Worm (Caenorhabditis elegans): ENCODE measurements around the gene mdt-10.

The mdt-10 gene

DNA sequence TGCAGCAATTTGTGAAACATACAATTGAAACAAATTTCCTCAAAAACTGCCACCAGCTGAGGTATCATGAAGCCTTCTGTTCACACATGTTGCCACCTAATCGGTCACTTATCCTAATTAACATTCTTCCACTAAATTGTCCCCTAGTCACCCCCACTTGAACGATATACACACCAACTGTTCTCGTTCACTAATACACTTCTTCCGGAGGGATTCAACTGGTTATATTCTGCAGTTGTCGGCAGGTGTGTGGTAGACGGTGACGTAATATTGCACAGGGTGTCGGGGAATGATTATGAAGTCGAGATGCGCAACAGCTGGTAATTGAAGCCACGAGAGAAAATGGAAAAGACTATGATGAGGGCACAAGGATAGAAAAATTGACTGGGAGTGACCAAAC is 39.4 kb downstream of the mdt-10 start:
- peak; percentile 83 for TF ChIP-seq ets-7 (tag; optimal IDR thresholded peaks at IDR 0.05)
- no peak for TF ChIP-seq scrt-1 (GFP tag; IDR thresholded peaks at IDR 0.05)

DNA sequence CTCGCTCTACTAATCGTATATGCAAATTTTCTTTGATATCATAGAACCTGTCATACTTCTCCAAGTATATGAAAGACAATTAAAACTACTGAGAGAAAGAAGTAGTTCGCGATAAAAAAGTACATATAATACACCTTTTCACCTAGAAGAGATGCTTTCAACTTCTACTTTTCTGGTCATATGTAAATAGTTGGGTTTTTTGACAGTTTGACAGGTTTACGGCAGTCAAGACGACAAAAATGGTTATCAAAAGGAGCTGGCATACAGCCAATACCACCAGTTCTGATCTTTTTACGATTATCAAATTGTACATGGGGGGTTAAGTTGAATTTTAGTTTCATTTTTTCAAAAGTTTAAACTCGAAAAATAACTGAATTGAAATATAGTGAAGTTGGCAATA is 39.9 kb downstream of the mdt-10 start:
- no peak for TF ChIP-seq ceh-36 (tag; optimal IDR thresholded peaks at IDR 0.05)
- no peak for TF ChIP-seq ets-7 (tag; optimal IDR thresholded peaks at IDR 0.05)
- no peak for TF ChIP-seq flt-1 (GFP tag; IDR thresholded peaks at IDR 0.05)
- no peak for TF ChIP-seq aly-1 (tag; optimal IDR thresholded peaks at IDR 0.05)
- no peak for TF ChIP-seq tbx-11 (GFP tag; IDR thresholded peaks at IDR 0.05)
- TF ChIP-seq tra-4 (tag; optimal IDR thresholded peaks at IDR 0.05): no peak
- no peak for TF ChIP-seq B0310.2 (tag; optimal IDR thresholded peaks at IDR 0.05)
- no peak for TF ChIP-seq tbx-37 (GFP tag; conservative IDR thresholded peaks at IDR 0.05)
- TF ChIP-seq sea-1 (GFP tag; conservative IDR thresholded peaks at IDR 0.05): no peak
- no peak for TF ChIP-seq ama-1 (optimal IDR thresholded peaks at IDR 0.05)
- TF ChIP-seq hmbx-1 (tag; optimal IDR thresholded peaks at IDR 0.05): no peak
- TF ChIP-seq hmg-4 (GFP tag; optimal IDR thresholded peaks at IDR 0.05): no peak
- TF ChIP-seq hnd-1 (tag; optimal IDR thresholded peaks at IDR 0.05): no peak
- TF ChIP-seq pes-1 (GFP tag; IDR thresholded peaks at IDR 0.05): no peak
- no peak for TF ChIP-seq F13C5.2 (tag; optimal IDR thresholded peaks at IDR 0.05)
- TF ChIP-seq scrt-1 (GFP tag; IDR thresholded peaks at IDR 0.05): no peak
- TF ChIP-seq ceh-13 (GFP tag; optimal IDR thresholded peaks at IDR 0.05): no peak

DNA sequence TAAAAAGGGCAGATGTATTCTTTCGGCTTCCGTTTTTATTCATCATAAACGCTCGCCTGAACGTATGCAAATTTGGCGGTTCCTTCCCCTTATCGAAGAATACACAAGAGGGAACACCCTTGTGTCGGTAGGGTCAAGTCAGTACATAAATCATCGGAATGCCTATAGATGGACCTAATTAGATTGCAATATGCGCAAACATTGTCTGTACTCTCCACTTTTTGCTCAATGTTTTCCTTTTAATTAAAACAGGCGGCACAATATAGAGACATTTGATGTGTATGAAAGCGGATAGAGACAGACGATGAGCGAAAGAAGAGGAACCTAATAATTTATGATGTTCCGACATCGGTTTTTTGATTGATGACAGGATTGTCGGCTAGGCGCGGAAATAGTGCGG is 40.6 kb downstream of the mdt-10 start:
- no peak for TF ChIP-seq ets-7 (tag; optimal IDR thresholded peaks at IDR 0.05)
- no peak for TF ChIP-seq ama-1 (optimal IDR thresholded peaks at IDR 0.05)
- TF ChIP-seq hmg-4 (GFP tag; optimal IDR thresholded peaks at IDR 0.05): peak; percentile 52

DNA sequence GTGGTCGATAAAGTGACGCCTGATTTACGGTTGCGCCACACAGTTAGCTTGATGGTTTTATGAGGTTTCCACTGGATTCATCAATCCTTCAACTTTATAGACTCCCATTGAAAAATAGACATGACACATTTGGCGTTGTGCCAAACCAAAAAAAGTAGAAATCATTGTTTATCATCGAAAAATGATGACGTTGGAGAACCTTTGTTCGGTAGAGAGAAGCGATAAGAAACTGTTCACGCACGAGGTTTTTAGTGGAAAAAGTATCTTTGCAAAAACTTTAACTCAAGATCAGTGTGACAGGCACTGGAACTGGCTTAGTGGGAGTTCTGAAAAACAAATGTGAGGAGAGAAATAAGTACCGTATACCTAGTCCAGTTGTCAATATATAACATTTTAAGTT is 41.2 kb downstream of the mdt-10 start:
- TF ChIP-seq scrt-1 (GFP tag; IDR thresholded peaks at IDR 0.05) (no peak), ama-1 (optimal IDR thresholded peaks at IDR 0.05) (no peak), aly-1 (tag; optimal IDR thresholded peaks at IDR 0.05) (no peak), tbx-37 (GFP tag; conservative IDR thresholded peaks at IDR 0.05) (no peak), pes-1 (GFP tag; IDR thresholded peaks at IDR 0.05) (no peak), B0310.2 (tag; optimal IDR thresholded peaks at IDR 0.05) (no peak), ets-7 (tag; optimal IDR thresholded peaks at IDR 0.05) (no peak), hmbx-1 (tag; optimal IDR thresholded peaks at IDR 0.05) (no peak), ceh-36 (tag; optimal IDR thresholded peaks at IDR 0.05) (no peak), ceh-13 (GFP tag; optimal IDR thresholded peaks at IDR 0.05) (no peak), F13C5.2 (tag; optimal IDR thresholded peaks at IDR 0.05) (no peak), tra-4 (tag; optimal IDR thresholded peaks at IDR 0.05) (no peak), flt-1 (GFP tag; IDR thresholded peaks at IDR 0.05) (no peak), hmg-4 (GFP tag; optimal IDR thresholded peaks at IDR 0.05) (no peak)

DNA sequence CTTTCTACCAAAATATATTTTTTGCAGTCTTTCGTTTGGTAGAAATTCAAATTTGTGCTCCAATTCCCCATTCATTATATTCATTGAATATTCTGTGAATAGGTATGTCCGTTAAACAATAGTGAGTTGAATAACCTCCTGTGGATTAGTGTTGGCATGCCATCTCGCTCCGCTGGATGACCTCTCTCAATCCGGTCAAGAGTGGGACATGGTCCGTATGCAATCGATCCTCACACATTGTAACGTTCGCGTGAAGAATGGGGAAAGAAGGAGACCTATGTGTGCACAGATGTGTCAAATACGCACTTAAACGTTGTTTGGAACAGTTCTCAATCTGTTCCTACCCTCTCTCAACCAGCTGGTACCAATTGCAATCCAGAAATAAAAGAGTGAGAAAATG is 41.6 kb downstream of the mdt-10 start:
- TF ChIP-seq sea-1 (GFP tag; conservative IDR thresholded peaks at IDR 0.05) (0 out of 2 replicates have a peak, but pooled peaks have one; percentile 40), tbx-11 (GFP tag; IDR thresholded peaks at IDR 0.05) (no peak), hmg-4 (GFP tag; optimal IDR thresholded peaks at IDR 0.05) (peak; percentile 46)

DNA sequence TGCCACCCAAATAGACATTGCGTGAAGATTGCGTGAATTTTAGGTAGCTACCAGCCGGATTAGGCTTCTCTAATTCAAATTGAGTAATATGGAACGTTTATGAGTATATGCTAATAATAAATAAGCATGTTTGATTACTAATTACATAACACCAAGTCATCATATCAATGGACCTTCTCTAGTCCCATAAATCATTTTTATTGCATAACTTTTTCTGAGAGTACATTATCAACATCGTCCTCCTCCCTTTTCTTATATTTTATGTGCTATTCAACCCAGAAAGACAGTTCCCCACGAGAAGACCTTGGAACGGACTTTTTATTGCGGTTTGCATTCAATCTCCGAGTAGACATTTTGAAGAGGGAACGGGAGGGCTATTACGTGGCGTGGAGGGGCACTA is 42.5 kb downstream of the mdt-10 start:
- peak; percentile 46 for TF ChIP-seq B0310.2 (tag; optimal IDR thresholded peaks at IDR 0.05)
- no peak for TF ChIP-seq scrt-1 (GFP tag; IDR thresholded peaks at IDR 0.05)
- peak; percentile 29 for TF ChIP-seq hmg-4 (GFP tag; optimal IDR thresholded peaks at IDR 0.05)
- no peak for TF ChIP-seq F13C5.2 (tag; optimal IDR thresholded peaks at IDR 0.05)
- TF ChIP-seq hmbx-1 (tag; optimal IDR thresholded peaks at IDR 0.05): peak; percentile 3
- peak; percentile 34 for TF ChIP-seq ceh-36 (tag; optimal IDR thresholded peaks at IDR 0.05)

DNA sequence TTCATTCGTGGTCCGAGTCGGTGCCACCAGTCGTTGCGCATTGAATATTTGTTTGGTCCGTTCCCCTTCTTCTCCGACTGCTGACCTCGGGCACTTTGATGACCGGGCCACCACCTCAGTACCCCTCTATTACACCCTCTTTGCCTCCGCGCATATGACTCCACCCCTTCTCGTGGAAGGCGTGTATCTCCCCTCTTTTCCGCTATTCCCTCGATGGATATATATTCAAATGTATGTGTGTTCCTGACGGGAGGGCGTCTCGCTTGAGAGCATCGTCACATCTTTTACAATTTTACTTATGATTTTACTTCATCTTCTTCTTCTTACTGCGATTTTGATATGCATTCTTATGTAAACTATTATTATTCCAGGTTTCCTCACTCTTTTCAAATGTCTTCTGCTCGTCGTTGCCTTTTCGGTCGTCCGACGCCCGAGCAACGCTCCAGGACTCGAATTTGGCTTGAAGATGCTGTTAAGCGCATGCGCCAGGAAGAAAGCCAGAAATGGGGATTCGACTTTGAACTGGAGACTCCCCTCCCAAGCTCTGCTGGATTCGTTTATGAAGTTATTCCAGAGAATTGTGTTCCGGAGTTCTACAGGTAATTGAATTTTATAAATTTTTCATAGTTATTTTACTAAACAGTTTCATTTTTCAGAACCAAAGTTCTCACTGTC is 43.8 kb downstream of the mdt-10 start, which contains the start of gene cki-1:
Gene cki-1 (plus strand): TSS at position 372 of the 675 bp plus-strand sequence.
- TF ChIP-seq tra-4 (tag; optimal IDR thresholded peaks at IDR 0.05): no peak
- peak; percentile 72 for TF ChIP-seq hmg-4 (GFP tag; optimal IDR thresholded peaks at IDR 0.05)
- TF ChIP-seq ceh-36 (tag; optimal IDR thresholded peaks at IDR 0.05): peak; percentile 36
- TF ChIP-seq ceh-13 (GFP tag; optimal IDR thresholded peaks at IDR 0.05): no peak
- TF ChIP-seq flt-1 (GFP tag; IDR thresholded peaks at IDR 0.05): 0 out of 2 replicates have a peak, but pooled peaks have one; percentile 40
- no peak for TF ChIP-seq tbx-37 (GFP tag; conservative IDR thresholded peaks at IDR 0.05)
- peak; percentile 44 for TF ChIP-seq B0310.2 (tag; optimal IDR thresholded peaks at IDR 0.05)
- TF ChIP-seq ama-1 (optimal IDR thresholded peaks at IDR 0.05): no peak
- TF ChIP-seq F13C5.2 (tag; optimal IDR thresholded peaks at IDR 0.05): no peak
- TF ChIP-seq tbx-11 (GFP tag; IDR thresholded peaks at IDR 0.05): no peak
- TF ChIP-seq ets-7 (tag; optimal IDR thresholded peaks at IDR 0.05): no peak
- TF ChIP-seq hnd-1 (tag; optimal IDR thresholded peaks at IDR 0.05): no peak
- no peak for TF ChIP-seq hmbx-1 (tag; optimal IDR thresholded peaks at IDR 0.05)
- TF ChIP-seq scrt-1 (GFP tag; IDR thresholded peaks at IDR 0.05): 0 out of 2 replicates have a peak, but pooled peaks have one; percentile 43
- TF ChIP-seq sea-1 (GFP tag; conservative IDR thresholded peaks at IDR 0.05): 0 out of 2 replicates have a peak, but pooled peaks have one; percentile 49
- peak; percentile 50 for TF ChIP-seq pes-1 (GFP tag; IDR thresholded peaks at IDR 0.05)
- peak; percentile 81 for TF ChIP-seq aly-1 (tag; optimal IDR thresholded peaks at IDR 0.05)

DNA sequence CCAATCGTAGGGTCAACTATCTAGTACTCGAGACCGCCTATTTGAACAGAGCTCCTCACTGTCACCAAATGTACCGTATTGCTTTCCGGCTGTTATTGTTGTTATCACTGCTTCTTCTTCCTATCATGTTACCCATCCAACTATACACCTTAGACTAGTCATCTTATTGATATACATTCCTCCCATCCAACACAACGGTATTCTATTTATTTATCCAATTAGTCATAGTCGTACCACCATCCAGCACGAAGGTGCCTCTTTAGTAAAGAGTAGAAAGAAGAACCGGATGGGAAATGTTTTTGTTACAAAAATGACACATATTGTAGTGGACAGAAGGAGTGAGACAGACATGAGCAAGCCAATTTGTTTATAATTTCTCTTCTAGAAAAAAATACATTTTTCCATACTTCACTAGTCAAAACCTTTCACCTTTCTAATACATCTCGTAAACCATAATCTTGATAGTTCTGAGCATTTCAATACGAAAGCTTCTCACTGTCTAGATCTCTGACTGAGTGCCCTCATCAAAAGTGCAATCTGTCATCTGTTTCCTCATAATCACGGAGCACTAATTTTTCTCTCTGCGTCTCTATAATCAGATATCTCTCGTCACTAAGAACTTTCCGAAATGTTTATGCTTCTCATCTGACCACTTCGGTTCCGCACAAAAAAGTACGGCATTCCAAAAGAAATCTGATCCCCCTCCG is 44.5 kb downstream of the mdt-10 start:
- no peak for TF ChIP-seq scrt-1 (GFP tag; IDR thresholded peaks at IDR 0.05)
- TF ChIP-seq sea-1 (GFP tag; conservative IDR thresholded peaks at IDR 0.05): no peak
- TF ChIP-seq hmg-4 (GFP tag; optimal IDR thresholded peaks at IDR 0.05): no peak
